Worm (Caenorhabditis elegans) whole organism, L4/young adult: Measurements from ENCODE around the gene bub-3.

Experiments used
- W03F9.2 ChIP-seq: fragments of 150-350 bp; optimal IDR thresholded peaks from 2 replicates; lab custom pipeline; 2014; ENCODE audit warnings: missing biosample characterization, missing genetic modification characterization
- dao-5 ChIP-seq: sonication (generic microtip); optimal IDR thresholded peaks from 2 replicates; lab custom pipeline; 2016; ENCODE audit warnings: missing genotype, missing genetic modification characterization, moderate library complexity, missing compliant biosample characterization
- him-1 ChIP-seq: sonication (generic microtip); optimal IDR thresholded peaks from 2 replicates; lab custom pipeline; 2016; ENCODE audit warnings: missing genotype, missing genetic modification reagents, missing genetic modification characterization, missing compliant biosample characterization

bub-3 gene

ce11 chrII:13725793-13726192 lies at the start of gene bub-3, which contains the start of gene Y54G9A.7:
TSS of gene bub-3 (plus strand) at chrII:13726062.
TSS of gene Y54G9A.7 (minus strand) at chrII:13725799.
- no peak for TF ChIP-seq dao-5 (tag; lab: Kevin White, UChicago)
- TF ChIP-seq him-1 (tag; lab: Kevin White, UChicago), result no peak

- no peak for TF ChIP-seq him-1 (tag; lab: Kevin White, UChicago)
- no peak for TF ChIP-seq W03F9.2 (tag; lab: Kevin White, UChicago)
- no peak for TF ChIP-seq dao-5 (tag; lab: Kevin White, UChicago)
Measured at ce11 chrII:13677927-13678326, 47.9 kb upstream of the bub-3 start.

DNA sequence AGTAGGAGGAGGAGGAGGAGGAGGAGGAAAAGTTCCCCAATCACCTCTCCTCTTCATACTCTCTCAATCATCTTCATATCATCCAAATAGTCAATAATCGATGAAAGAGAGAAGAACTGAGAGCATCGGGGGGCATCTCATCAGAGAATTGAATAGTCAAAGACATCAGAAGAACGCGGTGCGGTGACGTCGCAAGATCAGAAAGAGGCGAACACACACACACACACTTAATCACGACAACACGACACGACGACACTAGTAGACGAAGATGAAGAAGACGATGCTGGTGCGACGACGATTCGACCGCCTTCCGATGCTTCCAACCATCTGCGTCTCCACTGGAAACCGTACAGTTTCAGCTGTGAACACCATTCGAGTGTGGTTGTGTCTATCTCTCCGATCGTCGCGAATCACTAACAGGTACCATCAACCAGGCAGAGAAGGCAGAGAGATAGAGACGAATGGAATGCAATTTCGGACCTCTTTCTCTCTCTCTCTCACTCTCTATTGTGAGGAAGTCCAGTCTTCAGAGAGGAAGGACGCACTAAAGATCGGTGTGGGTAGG lies 47.2 kb upstream of the bub-3 start:
- TF ChIP-seq W03F9.2 (tag; lab: Kevin White, UChicago) (no peak), him-1 (tag; lab: Kevin White, UChicago) (no peak), dao-5 (tag; lab: Kevin White, UChicago) (no peak)

- TF ChIP-seq W03F9.2 (tag; lab: Kevin White, UChicago), result no peak
Measured at ce11 chrII:13679775-13680320, 46.0 kb upstream of the bub-3 start.

- TF ChIP-seq dao-5 (tag; lab: Kevin White, UChicago), result no peak
- no peak for TF ChIP-seq W03F9.2 (tag; lab: Kevin White, UChicago)
Measured at ce11 chrII:13681063-13681462, 44.8 kb upstream of the bub-3 start.

ce11 chrII:13685581-13685980 lies 40.3 kb upstream of the bub-3 start:
- no peak for TF ChIP-seq W03F9.2 (tag; lab: Kevin White, UChicago)
- TF ChIP-seq dao-5 (tag; lab: Kevin White, UChicago), result no peak
- TF ChIP-seq him-1 (tag; lab: Kevin White, UChicago), result no peak

DNA sequence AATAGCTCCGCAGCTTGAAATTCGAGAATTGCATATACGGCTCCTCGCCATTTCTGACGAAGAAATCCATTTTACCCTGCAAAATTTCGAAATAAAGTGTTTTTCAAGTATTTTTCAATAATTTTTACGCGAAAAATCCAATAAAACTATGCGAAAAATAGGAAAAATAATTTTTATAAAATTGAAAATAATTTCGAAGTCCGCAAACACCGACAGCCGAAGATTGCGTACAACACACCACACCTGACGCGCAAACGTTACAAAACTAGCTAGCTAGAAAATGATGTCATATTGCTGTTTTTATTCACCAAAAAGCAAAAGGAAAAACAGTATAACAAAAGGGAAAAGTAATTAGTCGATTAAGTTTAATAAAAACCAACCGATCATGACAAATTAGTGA lies 31.1 kb upstream of the bub-3 start, which contains the start of gene rpoa-1:
Gene rpoa-1 (minus strand): TSS at position 84 of the 400 bp plus-strand sequence.
- TF ChIP-seq dao-5 (tag; lab: Kevin White, UChicago) (no peak), him-1 (tag; lab: Kevin White, UChicago) (no peak), W03F9.2 (tag; lab: Kevin White, UChicago) (no peak)

DNA sequence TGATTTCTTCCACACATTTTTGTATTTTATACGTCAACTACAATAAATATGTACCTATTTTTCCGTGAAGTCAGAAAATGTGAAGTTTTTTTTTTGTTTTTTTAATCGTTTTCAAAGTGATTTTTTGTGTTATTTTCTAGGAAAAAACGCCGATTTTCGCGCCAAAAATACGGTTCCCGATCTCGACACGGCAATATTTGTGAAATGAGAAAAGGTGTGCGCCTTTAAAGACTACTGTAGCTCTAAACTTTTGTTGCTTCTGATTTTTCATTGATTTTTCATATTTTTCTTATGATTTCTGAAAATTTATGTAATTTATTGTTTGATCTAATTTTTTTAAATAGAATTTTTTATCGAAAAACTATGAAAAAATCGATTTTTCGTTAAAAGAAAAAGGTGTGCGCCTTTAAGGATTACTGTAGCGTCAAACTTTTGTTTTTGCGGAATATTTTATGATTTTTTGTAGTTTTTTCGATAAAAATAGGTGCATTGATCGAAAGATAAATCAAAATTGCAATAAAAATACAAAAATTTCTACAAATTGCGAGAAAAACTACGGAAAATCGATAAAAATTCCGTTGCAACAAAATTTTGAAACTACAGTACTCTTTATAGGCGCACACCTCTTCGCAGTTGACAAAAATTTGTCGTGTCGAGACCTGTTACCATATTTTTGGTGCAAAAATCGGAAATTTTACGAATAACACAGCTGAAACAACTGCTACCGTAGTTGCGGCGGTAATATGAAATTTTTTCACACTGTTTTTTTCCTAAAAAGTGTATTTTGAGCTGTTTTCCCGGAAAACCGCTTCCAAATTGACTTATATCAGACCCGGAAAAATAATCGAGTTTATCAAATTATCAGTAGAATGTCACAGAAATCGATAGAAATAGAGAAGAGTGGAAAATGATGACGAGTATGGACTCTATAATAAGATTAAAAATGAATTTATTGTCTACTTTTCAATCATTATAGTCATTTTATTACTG lies 30.2 kb upstream of the bub-3 start, which contains the start of gene kqt-3:
Gene kqt-3 (plus strand): TSS at position 940 of the 990 bp plus-strand sequence.
- TF ChIP-seq W03F9.2 (tag; lab: Kevin White, UChicago) (no peak), dao-5 (tag; lab: Kevin White, UChicago) (no peak), him-1 (tag; lab: Kevin White, UChicago) (no peak)

DNA sequence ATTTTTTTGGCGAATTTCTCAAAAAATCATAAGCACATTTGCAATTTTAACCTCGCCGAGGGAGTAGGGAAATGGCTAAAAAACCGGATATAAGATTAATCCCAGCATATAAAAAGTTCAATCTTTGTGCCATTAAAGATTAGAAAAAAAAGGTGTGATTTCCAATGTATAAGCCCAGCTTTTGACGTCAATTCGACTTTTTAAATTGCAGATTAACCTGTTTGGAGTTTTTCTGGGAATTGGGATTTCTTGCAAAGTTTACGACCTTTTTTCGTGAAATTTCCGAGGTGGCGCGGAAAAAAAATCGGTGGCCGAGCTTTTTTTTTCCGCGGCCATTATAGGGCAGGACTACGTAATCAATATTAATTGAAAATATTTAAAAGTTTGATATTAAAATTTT lies 28.2 kb upstream of the bub-3 start:
- TF ChIP-seq him-1 (tag; lab: Kevin White, UChicago) (no peak), dao-5 (tag; lab: Kevin White, UChicago) (no peak), W03F9.2 (tag; lab: Kevin White, UChicago) (no peak)

DNA sequence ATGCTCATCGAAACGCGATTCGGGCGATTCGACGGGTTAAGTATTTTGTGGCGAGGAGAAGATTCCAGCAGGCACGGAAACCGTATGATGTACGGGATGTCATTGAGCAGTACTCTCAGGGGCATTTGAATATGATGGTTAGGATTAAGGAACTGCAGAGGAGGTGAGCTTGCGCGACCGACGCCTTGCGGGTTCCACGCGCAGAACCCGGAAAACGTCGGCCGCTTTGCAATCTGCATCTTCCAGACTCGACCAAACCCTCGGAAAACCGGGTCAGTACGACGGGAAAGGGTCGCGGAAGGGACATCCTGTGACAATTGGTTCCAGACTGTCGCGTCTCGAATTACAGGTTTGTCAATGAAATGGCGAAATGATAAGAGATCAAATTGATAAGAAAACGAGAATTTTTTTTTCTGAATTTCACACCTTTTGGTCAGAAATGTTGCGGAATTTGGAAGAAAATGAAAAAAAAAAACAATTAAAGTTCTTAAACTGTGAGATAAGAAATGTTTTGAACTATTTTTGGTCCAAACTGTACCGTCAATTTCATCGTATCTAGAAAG lies 14.3 kb upstream of the bub-3 start:
- no peak for TF ChIP-seq him-1 (tag; lab: Kevin White, UChicago)
- no peak for TF ChIP-seq W03F9.2 (tag; lab: Kevin White, UChicago)
- no peak for TF ChIP-seq dao-5 (tag; lab: Kevin White, UChicago)

DNA sequence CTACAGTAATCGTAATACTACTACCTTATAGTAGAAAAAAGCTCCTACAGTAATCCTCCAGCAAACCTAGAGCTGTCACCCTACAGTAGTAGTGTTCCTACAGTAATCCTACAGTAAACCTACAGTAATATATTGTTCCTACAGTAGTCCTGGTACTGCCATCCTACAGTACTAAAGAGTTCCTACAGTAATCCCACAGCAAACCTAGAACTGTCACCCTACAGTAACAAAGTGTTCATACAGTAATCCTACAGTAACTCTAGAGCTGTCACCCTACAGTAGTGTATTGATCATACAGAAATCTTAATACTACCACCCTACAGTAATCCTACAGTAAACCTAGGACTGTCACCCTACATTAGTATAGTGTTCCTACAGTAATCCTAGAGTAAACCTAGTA lies 12.6 kb upstream of the bub-3 start:
- TF ChIP-seq him-1 (tag; lab: Kevin White, UChicago) (no peak), W03F9.2 (tag; lab: Kevin White, UChicago) (no peak), dao-5 (tag; lab: Kevin White, UChicago) (no peak)

ce11 chrII:13715333-13715732 lies 10.5 kb upstream of the bub-3 start:
- no peak for TF ChIP-seq dao-5 (tag; lab: Kevin White, UChicago)
- TF ChIP-seq W03F9.2 (tag; lab: Kevin White, UChicago), result no peak
- TF ChIP-seq him-1 (tag; lab: Kevin White, UChicago), result no peak

- TF ChIP-seq him-1 (tag; lab: Kevin White, UChicago), result no peak
- no peak for TF ChIP-seq dao-5 (tag; lab: Kevin White, UChicago)
- no peak for TF ChIP-seq W03F9.2 (tag; lab: Kevin White, UChicago)
Measured at ce11 chrII:13715733-13716132, 10.1 kb upstream of the bub-3 start, which contains the start of gene zipt-2.3. TSS of gene zipt-2.3 (minus strand) at chrII:13715879.
